Worm (Caenorhabditis elegans) whole organism, young adult: ENCODE results near the gene R11G11.16.

Experiments
- F49E8.2 ChIP-seq: sonication (generic microtip); optimal IDR thresholded peaks from 3 replicates; lab custom pipeline; 2017; ENCODE audit warnings: missing genetic modification characterization, mild to moderate bottlenecking, missing compliant biosample characterization, antibody characterized with exemption, moderate library complexity; ENCODE audit not compliant: insufficient read depth
- Y53G8AR.9 ChIP-seq: fragments of 200-800 bp; sonication (Bioruptor generic); conservative IDR thresholded peaks from 2 replicates; pipeline ENCODE4 v1.3.6; 2022; ENCODE audit warnings: missing genetic modification reagents, missing genetic modification characterization, missing compliant biosample characterization
- pha-4 ChIP-seq: fragments of 150-350 bp; sonication (generic microtip); optimal IDR thresholded peaks from 2 replicates; lab custom pipeline; 2014; ENCODE audit warnings: missing biosample characterization, missing genetic modification reagents, missing genetic modification characterization
- snpc-4 ChIP-seq, 5 experiments: fragments of 150-350 bp in 1 of 5; sonication (generic microtip) in 4 of 5; optimal IDR thresholded peaks; 2 replicates each; lab custom pipeline; 2014 to 2018; ENCODE audit warnings: missing genetic modification characterization in 5 of 5, missing biosample characterization in 3 of 5, antibody characterized with exemption in 2 of 5, mild to moderate bottlenecking in 2 of 5, missing compliant biosample characterization in 2 of 5, missing genotype in 2 of 5, moderate library complexity in 2 of 5, missing genetic modification reagents in 1 of 5
- unc-62 ChIP-seq: fragments of 150-350 bp; optimal IDR thresholded peaks from 2 replicates; lab custom pipeline; 2014; ENCODE audit warnings: missing biosample characterization, missing genetic modification reagents, missing genetic modification characterization

DNA sequence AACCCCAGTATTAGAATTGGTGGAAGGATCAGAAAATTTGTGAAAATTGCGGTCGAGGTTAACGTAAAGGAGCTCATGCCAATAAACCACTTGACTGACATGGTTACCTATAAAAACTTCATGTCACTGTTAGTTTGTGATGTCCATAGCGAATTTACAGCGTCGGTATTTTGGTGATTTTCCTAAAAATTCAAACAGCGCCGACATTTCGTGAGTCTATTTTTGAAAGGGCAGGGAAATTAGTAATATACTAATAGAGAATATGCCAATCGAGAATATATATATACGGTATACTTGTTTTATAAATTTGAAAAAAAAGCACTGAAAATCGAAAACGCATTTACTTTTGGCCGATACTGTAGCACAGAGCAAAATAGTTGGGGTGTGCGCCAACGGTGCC lies 31.1 kb upstream of the R11G11.16 start, which contains the start of gene srx-8:
- TF ChIP-seq snpc-4 (GFP tag; optimal IDR thresholded peaks at IDR 0.05; lab: Kevin White, UChicago) = no peak
- TF ChIP-seq snpc-4 (tag; optimal IDR thresholded peaks at IDR 0.05; lab: Kevin White, UChicago) = no peak
- no peak for TF ChIP-seq pha-4 (tag; lab: Kevin White, UChicago)
- TF ChIP-seq F49E8.2 (tag; lab: Kevin White, UChicago) = no peak
- no peak for TF ChIP-seq Y53G8AR.9 (GFP tag; lab: Robert Waterston, UW)
- TF ChIP-seq unc-62 (GFP tag; lab: Kevin White, UChicago) = no peak
